Fruit fly (Drosophila melanogaster): ENCODE measurements around the gene RpL13A.

The RpL13A gene

DNA sequence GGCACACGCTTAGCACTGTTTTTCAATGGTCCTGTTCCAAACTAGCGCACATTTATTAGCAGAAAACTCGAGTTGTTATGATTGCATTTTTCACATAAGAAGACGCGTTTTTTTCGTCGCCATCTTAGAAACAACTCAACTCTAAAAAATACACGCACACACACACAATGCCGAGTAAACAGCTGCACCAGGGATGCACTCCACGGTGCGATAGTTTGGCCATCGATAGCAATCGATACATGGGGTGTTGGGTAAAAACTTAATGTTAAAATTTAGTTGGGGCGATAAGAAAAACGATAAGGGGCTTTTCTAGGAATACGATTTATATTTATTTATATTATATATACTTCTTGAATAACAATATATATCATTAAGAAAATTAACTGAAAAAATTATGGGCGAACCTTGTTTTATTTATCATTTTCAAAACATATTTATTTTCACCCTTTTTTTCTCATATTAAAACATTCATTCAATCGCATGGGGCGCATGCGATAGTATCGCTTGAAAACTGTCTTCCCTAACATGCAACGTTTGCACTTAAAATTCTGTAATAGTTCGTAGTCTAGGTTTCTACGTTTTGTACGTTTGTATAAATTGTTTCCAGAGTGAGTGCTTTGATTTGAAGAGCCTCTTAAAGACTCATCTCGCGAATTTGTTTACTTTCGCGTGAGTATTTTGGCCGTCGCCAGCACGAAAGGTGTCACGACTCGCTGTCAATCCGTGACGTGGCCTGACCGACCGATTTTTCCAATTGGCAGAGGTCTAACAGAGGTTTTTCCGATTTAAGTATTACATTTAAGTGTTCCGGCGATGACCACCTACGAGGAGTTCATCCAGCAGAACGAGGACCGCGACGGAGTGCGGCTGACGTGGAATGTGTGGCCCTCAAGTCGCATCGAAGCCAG lies 24.5 kb downstream of the RpL13A start, which contains the start of the genes MTA1-like and Sec23 (continued):
- TF ChIP-seq Trl (optimal IDR thresholded peaks at IDR 0.05) (no peak), Trl (GFP tag; optimal IDR thresholded peaks at IDR 0.05) (peak; percentile 14), CG33557 (GFP tag; optimal IDR thresholded peaks at IDR 0.05) (peak; percentile 48), Vsx1 (GFP tag; optimal IDR thresholded peaks at IDR 0.05) (peak; percentile 37), jigr1 (GFP tag; IDR thresholded peaks at IDR 0.05) (peak; percentile 79; the same call in 2 of the 3 replicates), CG1602 (GFP tag; optimal IDR thresholded peaks at IDR 0.05) (peak; percentile 56), slou (GFP tag; optimal IDR thresholded peaks at IDR 0.05) (peak; percentile 43), sob (GFP tag; IDR thresholded peaks at IDR 0.05) (0 out of 2 replicates have a peak, but pooled peaks have one; percentile 33), CG17361 (GFP tag; IDR thresholded peaks at IDR 0.05) (peak; percentile 86), BEAF-32 (GFP tag; optimal IDR thresholded peaks at IDR 0.05) (peak; percentile 95), Ptx1 (GFP tag; IDR thresholded peaks at IDR 0.05) (peak; percentile 32; the same call in 1 of the 2 replicates), CG7987 (GFP tag; optimal IDR thresholded peaks at IDR 0.05) (no peak), zen (tag; optimal IDR thresholded peaks at IDR 0.05) (peak; percentile 58), Hmr (GFP tag; optimal IDR thresholded peaks at IDR 0.05) (peak; percentile 61), trh (GFP tag; optimal IDR thresholded peaks at IDR 0.05) (peak; percentile 8), NfI (GFP tag; optimal IDR thresholded peaks at IDR 0.05) (peak; percentile 33), CG10462 (GFP tag; optimal IDR thresholded peaks at IDR 0.05) (peak; percentile 31), CG6175 (GFP tag; IDR thresholded peaks at IDR 0.05) (no peak), CG17385 (GFP tag; optimal IDR thresholded peaks at IDR 0.05) (peak; percentile 29), vvl (GFP tag; IDR thresholded peaks at IDR 0.05) (peak; percentile 50; the same call in 1 of the 2 replicates), CG15269 (tag; optimal IDR thresholded peaks at IDR 0.05) (peak; percentile 43), Sry-δ (GFP tag; optimal IDR thresholded peaks at IDR 0.05) (peak; percentile 85), Mes4 (GFP tag; optimal IDR thresholded peaks at IDR 0.05) (no peak), H15 (GFP tag; IDR thresholded peaks at IDR 0.05) (peak; percentile 17; the same call in 1 of the 3 replicates), pan (optimal IDR thresholded peaks at IDR 0.05) (no peak), pan (GFP tag; optimal IDR thresholded peaks at IDR 0.05 in 1 of 2, IDR thresholded peaks at IDR 0.05 in 1 of 2) (peak in 1 of 2 experiments; percentile 17), CG3407 (GFP tag; optimal IDR thresholded peaks at IDR 0.05) (peak; percentile 10), CG32532 (GFP tag; IDR thresholded peaks at IDR 0.05) (peak; percentile 43; the same call in 1 of the 2 replicates), CG13296 (GFP tag; optimal IDR thresholded peaks at IDR 0.05) (peak; percentile 46), scrt (GFP tag; optimal IDR thresholded peaks at IDR 0.05) (peak; percentile 31), HLH54F (GFP tag; optimal IDR thresholded peaks at IDR 0.05) (peak; percentile 38), CG8765 (GFP tag; IDR thresholded peaks at IDR 0.05) (no peak; the same call in 1 of the 2 replicates), Doc3 (GFP tag; IDR thresholded peaks at IDR 0.05; ENCODE audit: partially characterized antibody) (peak; percentile 94), vfl (GFP tag; optimal IDR thresholded peaks at IDR 0.05) (no peak), amos (GFP tag; IDR thresholded peaks at IDR 0.05; ENCODE audit: partially characterized antibody) (peak; percentile 92), CG11560 (tag; IDR thresholded peaks at IDR 0.05) (no peak), CG17802 (tag; optimal IDR thresholded peaks at IDR 0.05) (peak; percentile 27), CG16779 (GFP tag; IDR thresholded peaks at IDR 0.05) (no peak), YL-1 (GFP tag; optimal IDR thresholded peaks at IDR 0.05) (peak; percentile 80), CG12155 (GFP tag; optimal IDR thresholded peaks at IDR 0.05) (peak; percentile 33), CG18011 (GFP tag; optimal IDR thresholded peaks at IDR 0.05) (peak; percentile 27), Dp (GFP tag; optimal IDR thresholded peaks at IDR 0.05) (peak; percentile 5), Sin3A (optimal IDR thresholded peaks at IDR 0.05) (peak; percentile 56), corto (GFP tag; optimal IDR thresholded peaks at IDR 0.05) (peak; percentile 60), CG6765 (GFP tag; optimal IDR thresholded peaks at IDR 0.05) (no peak), hb (GFP tag; IDR thresholded peaks at IDR 0.05; ENCODE audit: partially characterized antibody) (peak; percentile 96), knrl (GFP tag; IDR thresholded peaks at IDR 0.05; ENCODE audit: partially characterized antibody) (peak; percentile 98), CG16863 (GFP tag; optimal IDR thresholded peaks at IDR 0.05) (no peak), emc (GFP tag; optimal IDR thresholded peaks at IDR 0.05) (no peak)

Measured in whole organism, embryonic.